Worm (Caenorhabditis elegans): Measurements from ENCODE around the gene fbxa-32.
"Not testable (repeated sequence)": the region's sequence is repeated elsewhere in the genome, so short reads cannot be mapped to it uniquely, and the experiment has no call there.

The fbxa-32 gene

ce11 chrIII:1266799-1267198 is 2.3 kb downstream of the fbxa-32 start, which contains the start of gene fbxa-151:
Gene fbxa-151, minus strand, starts transcription at chrIII:1266899.
- TF ChIP-seq flt-1 (GFP tag; IDR thresholded peaks at IDR 0.05); klf-2 (GFP tag; conservative IDR thresholded peaks at IDR 0.05); cog-1 (tag; optimal IDR thresholded peaks at IDR 0.05): not testable (repeated sequence)

DNA sequence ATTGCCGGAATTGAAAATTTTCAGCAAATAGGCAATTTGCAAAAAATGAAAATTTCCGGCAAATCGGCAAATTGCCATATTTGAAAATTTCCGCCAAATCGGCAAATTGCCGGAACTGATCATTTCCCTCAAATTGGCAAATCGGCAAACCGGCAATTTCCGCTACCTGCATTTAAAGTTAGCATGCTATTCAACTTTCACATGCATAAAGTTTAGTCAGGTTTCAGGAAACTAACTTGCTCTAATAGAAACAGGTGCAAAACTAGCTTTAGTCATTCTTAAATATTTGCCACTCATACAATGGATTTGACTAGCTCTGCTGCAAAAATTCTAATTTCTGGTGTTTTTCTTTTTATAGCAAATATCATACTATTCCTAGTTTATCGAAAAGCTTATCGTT is 5.4 kb downstream of the fbxa-32 start, which contains the start of gene srz-9:
Gene srz-9, plus strand, starts transcription at position 301 of the 400 bp plus-strand sequence.
- TF ChIP-seq ref-1 (GFP tag; conservative IDR thresholded peaks at IDR 0.05); tab-1 (GFP tag; IDR thresholded peaks at IDR 0.05); med-1 (GFP tag; optimal IDR thresholded peaks at IDR 0.05; ENCODE audit: insufficient read depth): not testable (repeated sequence)

DNA sequence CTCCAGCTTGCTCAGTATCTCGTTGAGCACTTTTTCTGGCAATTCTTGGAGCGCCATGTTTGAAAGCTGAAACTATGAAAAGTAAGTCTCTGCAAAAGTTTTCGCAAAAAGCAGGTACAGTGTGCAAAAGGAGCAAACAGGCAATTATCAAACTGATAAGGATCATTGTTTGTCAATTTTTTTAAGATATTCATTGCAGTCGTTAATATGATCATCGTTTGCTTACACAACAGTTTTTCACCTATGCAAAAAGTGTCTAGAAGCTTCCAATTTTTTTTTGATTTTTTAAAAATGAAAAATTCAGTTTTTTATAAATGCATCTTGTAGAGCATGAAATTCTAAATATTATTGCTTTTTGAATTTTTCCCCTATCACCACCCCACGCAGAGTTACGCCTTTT is 10.7 kb downstream of the fbxa-32 start, which contains the start of gene fbxa-78:
Gene fbxa-78, minus strand, starts transcription at position 101 of the 400 bp plus-strand sequence.
- TF ChIP-seq med-1 (GFP tag; optimal IDR thresholded peaks at IDR 0.05; ENCODE audit: insufficient read depth); T22C8.4 (GFP tag; IDR thresholded peaks at IDR 0.05); ztf-23 (GFP tag; IDR thresholded peaks at IDR 0.05): not testable (repeated sequence)

- not testable (repeated sequence) for TF ChIP-seq med-1 (GFP tag; optimal IDR thresholded peaks at IDR 0.05; ENCODE audit: insufficient read depth); cog-1 (tag; optimal IDR thresholded peaks at IDR 0.05); ztf-23 (GFP tag; IDR thresholded peaks at IDR 0.05)
Measured at ce11 chrIII:1256519-1256918, 12.5 kb downstream of the fbxa-32 start, which contains the start of gene fbxa-208. Gene fbxa-208, plus strand, starts transcription at chrIII:1256819.

ce11 chrIII:1252412-1253207 is 16.4 kb downstream of the fbxa-32 start:
- 0 out of 2 replicates have a peak, but pooled peaks have one; percentile 19 for TF ChIP-seq ztf-29 (GFP tag; IDR thresholded peaks at IDR 0.05)
- peak; percentile 29; the same call in 1 of the 2 replicates for TF ChIP-seq ztf-23 (GFP tag; IDR thresholded peaks at IDR 0.05)

- TF ChIP-seq med-1 (GFP tag; optimal IDR thresholded peaks at IDR 0.05; ENCODE audit: insufficient read depth) = no peak
- TF ChIP-seq ztf-23 (GFP tag; IDR thresholded peaks at IDR 0.05) = no peak
- TF ChIP-seq tab-1 (GFP tag; IDR thresholded peaks at IDR 0.05) = no peak
- TF ChIP-seq ref-1 (GFP tag; conservative IDR thresholded peaks at IDR 0.05) = no peak
- TF ChIP-seq T22C8.4 (GFP tag; IDR thresholded peaks at IDR 0.05) = no peak
- TF ChIP-seq klf-2 (GFP tag; conservative IDR thresholded peaks at IDR 0.05) = no peak
- TF ChIP-seq cog-1 (tag; optimal IDR thresholded peaks at IDR 0.05) = no peak
- no peak for TF ChIP-seq flt-1 (GFP tag; IDR thresholded peaks at IDR 0.05)
- TF ChIP-seq ztf-29 (GFP tag; IDR thresholded peaks at IDR 0.05) = no peak
Measured at ce11 chrIII:1249111-1249583, 19.9 kb downstream of the fbxa-32 start, which contains the start of the genes fbxa-76 and fbxa-77. Gene fbxa-76, minus strand, starts transcription at chrIII:1249161. Gene fbxa-77, plus strand, starts transcription at chrIII:1249475.

DNA sequence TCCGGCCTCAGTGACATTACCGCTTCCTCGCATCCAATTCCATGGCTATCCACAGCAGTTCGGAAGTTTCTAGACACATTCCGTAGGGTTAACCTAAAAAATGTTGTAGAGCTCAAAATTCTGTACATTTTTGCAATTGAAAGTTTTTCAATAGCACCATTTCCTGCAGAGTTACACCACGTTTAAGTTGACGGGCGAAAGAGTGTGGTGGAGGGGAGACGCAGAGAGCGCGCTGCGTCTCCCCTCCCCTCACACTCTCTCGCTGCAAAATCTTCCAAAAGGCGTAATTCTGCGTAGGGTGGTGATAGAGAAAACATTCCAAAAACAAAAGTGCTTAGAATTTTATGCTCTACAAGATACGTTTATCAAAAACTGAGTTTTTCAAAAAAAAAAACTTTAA is 20.7 kb downstream of the fbxa-32 start:
- no peak for TF ChIP-seq ztf-29 (GFP tag; IDR thresholded peaks at IDR 0.05)
- TF ChIP-seq flt-1 (GFP tag; IDR thresholded peaks at IDR 0.05) = no peak
- TF ChIP-seq ztf-23 (GFP tag; IDR thresholded peaks at IDR 0.05) = no peak

ce11 chrIII:1243199-1243598 is 25.9 kb downstream of the fbxa-32 start, which contains the start of gene fbxa-63:
Gene fbxa-63, plus strand, starts transcription at chrIII:1243508.
- TF ChIP-seq med-1 (GFP tag; optimal IDR thresholded peaks at IDR 0.05; ENCODE audit: insufficient read depth) (no peak), ztf-23 (GFP tag; IDR thresholded peaks at IDR 0.05) (no peak), flt-1 (GFP tag; IDR thresholded peaks at IDR 0.05) (no peak)

ce11 chrIII:1238704-1239103 is 30.4 kb downstream of the fbxa-32 start, which contains the start of gene fbxa-61:
Gene fbxa-61, plus strand, starts transcription at chrIII:1239048.
- no peak for TF ChIP-seq T22C8.4 (GFP tag; IDR thresholded peaks at IDR 0.05)
- no peak for TF ChIP-seq cog-1 (tag; optimal IDR thresholded peaks at IDR 0.05)
- TF ChIP-seq med-1 (GFP tag; optimal IDR thresholded peaks at IDR 0.05; ENCODE audit: insufficient read depth) = no peak
- TF ChIP-seq ref-1 (GFP tag; conservative IDR thresholded peaks at IDR 0.05) = no peak
- TF ChIP-seq tab-1 (GFP tag; IDR thresholded peaks at IDR 0.05) = no peak
- TF ChIP-seq ztf-29 (GFP tag; IDR thresholded peaks at IDR 0.05) = no peak
- TF ChIP-seq klf-2 (GFP tag; conservative IDR thresholded peaks at IDR 0.05) = no peak
- TF ChIP-seq ztf-23 (GFP tag; IDR thresholded peaks at IDR 0.05) = no peak
- no peak for TF ChIP-seq flt-1 (GFP tag; IDR thresholded peaks at IDR 0.05)

- TF ChIP-seq med-1 (GFP tag; optimal IDR thresholded peaks at IDR 0.05; ENCODE audit: insufficient read depth) (no peak), flt-1 (GFP tag; IDR thresholded peaks at IDR 0.05) (no peak), ztf-23 (GFP tag; IDR thresholded peaks at IDR 0.05) (no peak), tab-1 (GFP tag; IDR thresholded peaks at IDR 0.05) (no peak), T22C8.4 (GFP tag; IDR thresholded peaks at IDR 0.05) (no peak), cog-1 (tag; optimal IDR thresholded peaks at IDR 0.05) (no peak), ref-1 (GFP tag; conservative IDR thresholded peaks at IDR 0.05) (no peak), klf-2 (GFP tag; conservative IDR thresholded peaks at IDR 0.05) (no peak), ztf-29 (GFP tag; IDR thresholded peaks at IDR 0.05) (no peak)
Measured at ce11 chrIII:1231186-1231585, 37.9 kb downstream of the fbxa-32 start.

All from whole organism, midembryonic.